Fruit fly (Drosophila melanogaster) whole organism, embryonic: ENCODE results near the gene CG12024.

Experiments used
- ATbp ChIP-seq: fragments of 200-800 bp; sonication (Bioruptor generic); optimal IDR thresholded peaks from 2 replicates; lab custom pipeline; 2017; ENCODE audit warnings: missing biosample characterization, mild to moderate bottlenecking, missing genetic modification characterization, missing genetic modification reagents
- Awh ChIP-seq: fragments of 200-800 bp; sonication (Bioruptor generic); IDR thresholded peaks from 2 replicates; pipeline ENCODE4, ENCODE4 v1.3.6; 2022; ENCODE audit warnings: missing biosample characterization, missing genetic modification characterization
- Blimp-1 ChIP-seq: fragments of 200-800 bp; sonication (Bioruptor generic); optimal IDR thresholded peaks from 3 replicates; lab custom pipeline; 2018; ENCODE audit warnings: missing biosample characterization, missing genetic modification characterization, mild to moderate bottlenecking, moderate library complexity, missing genetic modification reagents
- CG10147 ChIP-seq: fragments of 200-800 bp; sonication (Bioruptor generic); optimal IDR thresholded peaks from 2 replicates; lab custom pipeline; 2019; ENCODE audit warnings: missing biosample characterization, mild to moderate bottlenecking, missing genetic modification characterization, moderate library complexity
- CG10274 ChIP-seq: fragments of 200-800 bp; sonication (Bioruptor generic); optimal IDR thresholded peaks from 3 replicates; lab custom pipeline; 2017; ENCODE audit warnings: missing biosample characterization, mild to moderate bottlenecking, missing genetic modification characterization
- CG10321 ChIP-seq: fragments of 200-800 bp; sonication (Bioruptor generic); IDR thresholded peaks from 2 replicates; pipeline ENCODE4 v1.3.6; 2022; ENCODE audit warnings: missing biosample characterization, missing genetic modification characterization
- CG10462 ChIP-seq: fragments of 200-800 bp; sonication (Bioruptor generic); optimal IDR thresholded peaks from 2 replicates; lab custom pipeline; 2016; ENCODE audit warnings: missing biosample characterization, missing genetic modification characterization
- CG11398 ChIP-seq: fragments of 200-800 bp; sonication (Bioruptor generic); optimal IDR thresholded peaks from 2 replicates; lab custom pipeline; 2016; ENCODE audit warnings: missing biosample characterization, missing genetic modification characterization
- CG11504 ChIP-seq: fragments of 200-800 bp; sonication (Bioruptor generic); optimal IDR thresholded peaks from 3 replicates; lab custom pipeline; 2019; ENCODE audit warnings: missing biosample characterization, mild to moderate bottlenecking, missing genetic modification characterization, moderate library complexity
- CG11560 ChIP-seq: fragments of 200-800 bp; sonication (Bioruptor generic); IDR thresholded peaks from 3 replicates; pipeline ENCODE4 v1.3.6; 2022; ENCODE audit warnings: missing biosample characterization, missing genetic modification characterization
- CG11696 ChIP-seq: fragments of 200-800 bp; sonication (Bioruptor generic); IDR thresholded peaks from 2 replicates; pipeline ENCODE4 v1.3.6; 2022; ENCODE audit warnings: missing biosample characterization, missing genetic modification characterization
- CG12104 ChIP-seq: fragments of 200-800 bp; sonication (Bioruptor generic); optimal IDR thresholded peaks from 3 replicates; lab custom pipeline; 2016; ENCODE audit warnings: missing biosample characterization, missing genetic modification characterization
- CG1233 ChIP-seq: fragments of 200-800 bp; sonication (Bioruptor generic); optimal IDR thresholded peaks from 4 replicates; lab custom pipeline; 2018; ENCODE audit warnings: missing biosample characterization, mild to moderate bottlenecking, missing genetic modification characterization
- CG14667 ChIP-seq: fragments of 200-800 bp; sonication (Bioruptor generic); IDR thresholded peaks from 2 replicates; pipeline ENCODE4 v1.3.6; 2022; ENCODE audit warnings: missing biosample characterization, missing genetic modification characterization
- CG14710 ChIP-seq: fragments of 200-800 bp; sonication (Bioruptor generic); optimal IDR thresholded peaks from 3 replicates; lab custom pipeline; 2019; ENCODE audit warnings: missing biosample characterization, mild to moderate bottlenecking, missing genetic modification characterization, moderate library complexity
- CG14965 ChIP-seq: fragments of 200-800 bp; sonication (Bioruptor generic); optimal IDR thresholded peaks from 2 replicates; lab custom pipeline; 2016; ENCODE audit warnings: missing biosample characterization, missing genetic modification characterization, borderline replicate concordance
- CG17359 ChIP-seq: fragments of 200-800 bp; sonication (Bioruptor generic); optimal IDR thresholded peaks from 3 replicates; lab custom pipeline; 2018; ENCODE audit warnings: missing biosample characterization, mild to moderate bottlenecking, missing genetic modification characterization, moderate library complexity
- CG18619 ChIP-seq: fragments of 200-800 bp; sonication (Bioruptor generic); optimal IDR thresholded peaks from 3 replicates; lab custom pipeline; 2017; ENCODE audit warnings: missing biosample characterization, mild to moderate bottlenecking, missing genetic modification characterization
- CG32772 ChIP-seq: fragments of 200-800 bp; sonication (Bioruptor generic); IDR thresholded peaks from 2 replicates; pipeline ENCODE4 v1.3.6; 2022; ENCODE audit warnings: missing biosample characterization, missing genetic modification characterization
- CG3407 ChIP-seq: fragments of 200-800 bp; sonication (Bioruptor generic); optimal IDR thresholded peaks from 2 replicates; lab custom pipeline; 2018; ENCODE audit warnings: missing biosample characterization, mild to moderate bottlenecking, missing genetic modification characterization
- CG4404 ChIP-seq: fragments of 200-800 bp; sonication (Bioruptor generic); IDR thresholded peaks from 2 replicates; pipeline ENCODE4 v1.3.6; 2022; ENCODE audit warnings: missing biosample characterization, missing genetic modification characterization
- CG6272 ChIP-seq: fragments of 200-800 bp; sonication (Bioruptor generic); IDR thresholded peaks from 2 replicates; pipeline ENCODE4 v1.3.6; 2022; ENCODE audit warnings: missing biosample characterization, missing genetic modification characterization
- CG6654 ChIP-seq: fragments of 200-800 bp; sonication (Bioruptor generic); optimal IDR thresholded peaks from 2 replicates; lab custom pipeline; 2017; ENCODE audit warnings: missing biosample characterization, mild to moderate bottlenecking, missing genetic modification characterization
- CG8089 ChIP-seq: fragments of 200-800 bp; sonication (Bioruptor generic); optimal IDR thresholded peaks from 3 replicates; lab custom pipeline; 2016; ENCODE audit warnings: missing biosample characterization, missing genetic modification characterization
- CG8388 ChIP-seq: fragments of 200-800 bp; sonication (Bioruptor generic); optimal IDR thresholded peaks from 2 replicates; lab custom pipeline; 2019; ENCODE audit warnings: missing biosample characterization, mild to moderate bottlenecking, missing genetic modification characterization, moderate library complexity
- CG9932 ChIP-seq: fragments of 200-800 bp; sonication (Bioruptor generic); IDR thresholded peaks from 2 replicates; pipeline ENCODE4 v1.3.6; 2022; ENCODE audit warnings: missing biosample characterization, missing genetic modification characterization
- CrebB ChIP-seq: fragments of 200-800 bp; sonication (Bioruptor generic); optimal IDR thresholded peaks from 3 replicates; lab custom pipeline; 2018; ENCODE audit warnings: missing biosample characterization, mild to moderate bottlenecking, missing genetic modification characterization
- D19A ChIP-seq: fragments of 200-800 bp; optimal IDR thresholded peaks from 3 replicates; lab custom pipeline; 2019; ENCODE audit warnings: missing biosample characterization, mild to moderate bottlenecking, missing genetic modification characterization, moderate library complexity
- Dek ChIP-seq: fragments of 200-800 bp; sonication (Bioruptor generic); optimal IDR thresholded peaks from 3 replicates; lab custom pipeline; 2019; ENCODE audit warnings: missing biosample characterization, mild to moderate bottlenecking, missing genetic modification characterization, moderate library complexity
- Drgx ChIP-seq: fragments of 200-800 bp; sonication (Bioruptor generic); IDR thresholded peaks from 2 replicates; pipeline ENCODE4 v1.3.6; 2022; ENCODE audit warnings: missing biosample characterization, missing genetic modification characterization
- Ets97D ChIP-seq: fragments of 200-800 bp; sonication (Bioruptor generic); optimal IDR thresholded peaks from 3 replicates; lab custom pipeline; 2016; ENCODE audit warnings: missing biosample characterization, missing genetic modification characterization
- Jarid2 ChIP-seq: fragments of 200-800 bp; sonication (Bioruptor generic); optimal IDR thresholded peaks from 3 replicates; lab custom pipeline; 2017; ENCODE audit warnings: mild to moderate bottlenecking, missing biosample characterization, missing genetic modification reagents, missing genetic modification characterization
- NC2α ChIP-seq: fragments of 200-800 bp; sonication (Bioruptor generic); optimal IDR thresholded peaks from 2 replicates; lab custom pipeline; 2016; ENCODE audit warnings: missing biosample characterization, missing genetic modification characterization
- Neu2 ChIP-seq: fragments of 200-800 bp; sonication (Bioruptor generic); optimal IDR thresholded peaks from 3 replicates; lab custom pipeline; 2016; ENCODE audit warnings: missing biosample characterization, missing genetic modification characterization, borderline replicate concordance
- PHDP ChIP-seq: fragments of 200-800 bp; sonication (Bioruptor generic); optimal IDR thresholded peaks from 3 replicates; lab custom pipeline; 2018; ENCODE audit warnings: missing biosample characterization, mild to moderate bottlenecking, missing genetic modification characterization, moderate library complexity
- ab ChIP-seq: fragments of 200-800 bp; sonication (Bioruptor generic); optimal IDR thresholded peaks from 2 replicates; lab custom pipeline; 2016; ENCODE audit warnings: missing biosample characterization, missing genetic modification characterization
- ase ChIP-seq: fragments of 200-800 bp; sonication (Bioruptor generic); IDR thresholded peaks from 3 replicates; pipeline ENCODE4 v1.3.6; 2022; ENCODE audit warnings: missing biosample characterization, missing genetic modification characterization
- bcd ChIP-seq: fragments of 200-800 bp; sonication (Bioruptor generic); optimal IDR thresholded peaks from 2 replicates; lab custom pipeline; 2017; ENCODE audit warnings: missing biosample characterization, mild to moderate bottlenecking, missing genetic modification characterization
- cwo ChIP-seq: fragments of 200-800 bp; sonication (Bioruptor generic); optimal IDR thresholded peaks from 3 replicates; lab custom pipeline; 2017; ENCODE audit warnings: missing biosample characterization, missing genetic modification characterization, mild to moderate bottlenecking, moderate library complexity, missing genetic modification reagents
- dm ChIP-seq: fragments of 200-800 bp; sonication (Bioruptor generic); optimal IDR thresholded peaks from 3 replicates; lab custom pipeline; 2016; ENCODE audit warnings: missing biosample characterization, missing genetic modification characterization
- fu2 ChIP-seq: fragments of 200-800 bp; sonication (Bioruptor generic); optimal IDR thresholded peaks from 2 replicates; lab custom pipeline; 2016; ENCODE audit warnings: missing biosample characterization, missing genetic modification characterization
- gt ChIP-seq: fragments of 200-800 bp; sonication (Bioruptor generic); IDR thresholded peaks from 2 replicates; pipeline ENCODE4 v1.3.6; 2022; ENCODE audit warnings: missing biosample characterization, missing genetic modification characterization
- hb ChIP-seq: fragments of 200-800 bp; sonication (Bioruptor generic); IDR thresholded peaks from 3 replicates; pipeline ENCODE4 v1.3.6; 2022; ENCODE audit warnings: missing biosample characterization, missing genetic modification characterization; ENCODE audit not compliant: partially characterized antibody
- nerfin-2 ChIP-seq: fragments of 200-800 bp; sonication (Bioruptor generic); IDR thresholded peaks from 2 replicates; pipeline ENCODE4 v1.3.6; 2022; ENCODE audit warnings: missing biosample characterization, missing genetic modification characterization; ENCODE audit not compliant: partially characterized antibody
- onecut ChIP-seq: fragments of 200-800 bp; sonication (Bioruptor generic); IDR thresholded peaks from 2 replicates; pipeline ENCODE4 v1.3.6; 2022; ENCODE audit warnings: missing biosample characterization, missing genetic modification characterization
- org-1 ChIP-seq: fragments of 200-800 bp; sonication (Bioruptor generic); optimal IDR thresholded peaks from 2 replicates; lab custom pipeline; 2017; ENCODE audit warnings: missing biosample characterization, missing genetic modification characterization
- p53 ChIP-seq: fragments of 200-800 bp; sonication (Bioruptor generic); optimal IDR thresholded peaks from 2 replicates; lab custom pipeline; 2016; ENCODE audit warnings: missing biosample characterization, missing genetic modification characterization
- pita ChIP-seq: fragments of 200-800 bp; sonication (Bioruptor generic); optimal IDR thresholded peaks from 2 replicates; lab custom pipeline; 2017; ENCODE audit warnings: missing biosample characterization, mild to moderate bottlenecking, missing genetic modification characterization
- ranshi ChIP-seq: fragments of 200-800 bp; sonication (Bioruptor generic); IDR thresholded peaks from 2 replicates; pipeline ENCODE4 v1.3.6; 2022; ENCODE audit warnings: missing biosample characterization, missing genetic modification characterization
- sisA ChIP-seq: fragments of 200-800 bp; sonication (Bioruptor generic); IDR thresholded peaks from 2 replicates; pipeline ENCODE4 v1.3.6; 2022; ENCODE audit warnings: missing biosample characterization, missing genetic modification characterization
- vnd ChIP-seq: fragments of 200-800 bp; sonication (Bioruptor generic); IDR thresholded peaks from 3 replicates; pipeline ENCODE4 v1.3.6; 2022; ENCODE audit warnings: missing biosample characterization, missing genetic modification characterization; ENCODE audit not compliant: partially characterized antibody

CG12024 gene

DNA sequence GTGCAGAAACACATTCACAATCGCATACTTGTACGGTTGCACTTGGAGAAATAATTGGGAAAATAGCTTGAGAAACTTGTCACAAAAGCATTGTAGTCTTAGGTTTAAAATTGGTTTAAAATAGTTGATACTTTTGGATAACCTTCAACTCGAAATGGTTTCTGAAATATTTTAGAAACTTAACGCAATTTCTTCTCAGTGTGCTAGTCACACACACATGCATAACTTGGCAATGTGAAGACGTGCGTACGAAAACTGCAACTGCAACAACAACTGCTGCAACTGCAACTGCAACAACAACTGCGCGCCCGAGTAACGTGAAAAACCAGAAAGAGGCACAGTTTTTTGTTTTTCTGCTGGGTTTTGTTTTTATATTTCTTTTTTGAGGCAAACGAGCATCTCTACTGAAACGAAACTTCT lies 29.2 kb downstream of the CG12024 start (continued):
- TF ChIP-seq PHDP (peak; percentile 66), bcd (GFP tag; lab: Kevin White, UChicago) (peak; percentile 72), Jarid2 (GFP tag; lab: Kevin White, UChicago) (no peak), CG11560 (tag; lab: Robert Waterston, UW) (no peak), NC2α (GFP tag; lab: Kevin White, UChicago) (peak; percentile 61), CG32772 (GFP tag; lab: Robert Waterston, UW) (peak; percentile 81), hb (GFP tag; lab: Robert Waterston, UW) (no peak), ase (GFP tag; lab: Robert Waterston, UW) (peak; percentile 67; the same call in 2 of the 3 replicates), org-1 (GFP tag; lab: Kevin White, UChicago) (peak; percentile 72), CG1233 (peak; percentile 80), CG11696 (GFP tag; lab: Robert Waterston, UW) (peak; percentile 73), CG9932 (no peak), Ets97D (GFP tag; lab: Kevin White, UChicago) (peak; percentile 38), sisA (GFP tag; lab: Robert Waterston, UW) (peak; percentile 87), CG8089 (GFP tag; lab: Kevin White, UChicago) (peak; percentile 79), CG17359 (tag; lab: Kevin White, UChicago) (peak; percentile 93), CG14667 (GFP tag; lab: Robert Waterston, UW) (peak; percentile 75), D19A (tag; lab: Kevin White, UChicago) (peak; percentile 83), onecut (peak; percentile 78), Blimp-1 (GFP tag; lab: Kevin White, UChicago) (peak; percentile 83), nerfin-2 (GFP tag; lab: Robert Waterston, UW) (no peak), CG11398 (GFP tag; lab: Kevin White, UChicago) (peak; percentile 78), CG8388 (GFP tag; lab: Kevin White, UChicago) (peak; percentile 79), CG4404 (GFP tag; lab: Robert Waterston, UW) (peak; percentile 88), CG14965 (no peak), ranshi (GFP tag; lab: Robert Waterston, UW) (peak; percentile 79), Awh (GFP tag; lab: Robert Waterston, UW) (peak; percentile 85), ATbp (GFP tag; lab: Kevin White, UChicago) (peak; percentile 84), CG10147 (no peak), CG6272 (GFP tag; lab: Robert Waterston, UW) (peak; percentile 66), Dek (peak; percentile 27), cwo (GFP tag; lab: Kevin White, UChicago) (peak; percentile 41), pita (GFP tag; lab: Kevin White, UChicago) (no peak), CG14710 (tag; lab: Kevin White, UChicago) (peak; percentile 87), Neu2 (peak; percentile 65), CG3407 (GFP tag; lab: Kevin White, UChicago) (peak; percentile 77), CG12104 (GFP tag; lab: Kevin White, UChicago) (peak; percentile 55), dm (GFP tag; lab: Kevin White, UChicago) (peak; percentile 55), gt (GFP tag; lab: Robert Waterston, UW) (peak; percentile 61), CG6654 (GFP tag; lab: Kevin White, UChicago) (peak; percentile 46), fu2 (peak; percentile 39), CG10274 (GFP tag; lab: Kevin White, UChicago) (peak; percentile 50), CG10321 (peak; percentile 49; the same call in 1 of the 2 replicates), ab (GFP tag; lab: Kevin White, UChicago) (no peak), CG11504 (tag; lab: Kevin White, UChicago) (peak; percentile 91), Drgx (GFP tag; lab: Robert Waterston, UW) (peak; percentile 99), p53 (GFP tag; lab: Kevin White, UChicago) (peak; percentile 54), CrebB (tag; lab: Kevin White, UChicago) (peak; percentile 47), CG18619 (GFP tag; lab: Kevin White, UChicago) (peak; percentile 46), vnd (no peak), CG10462 (GFP tag; lab: Kevin White, UChicago) (peak; percentile 81)
